Worm (Caenorhabditis elegans) whole organism, mixed stage, embryonic: ENCODE measurements around the gene glna-2.

Source experiments
- ceh-43 ChIP-seq: fragments of 200-800 bp; sonication (Bioruptor generic); optimal IDR thresholded peaks from 2 replicates; lab custom pipeline; 2018; ENCODE audit warnings: mild to moderate bottlenecking, missing genetic modification characterization, moderate library complexity, missing compliant biosample characterization
- elt-3 ChIP-seq: fragments of 150-350 bp; optimal IDR thresholded peaks from 2 replicates; lab custom pipeline; 2014; ENCODE audit warnings: missing biosample characterization, missing genetic modification characterization
- lsy-2 ChIP-seq: fragments of 150-350 bp; optimal IDR thresholded peaks from 2 replicates; lab custom pipeline; 2014; ENCODE audit warnings: missing biosample characterization, missing genetic modification characterization
- zip-8 ChIP-seq: fragments of 150-350 bp; optimal IDR thresholded peaks from 2 replicates; lab custom pipeline; 2014; ENCODE audit warnings: missing biosample characterization, missing genetic modification characterization
- ztf-11 ChIP-seq: fragments of 150-350 bp; optimal IDR thresholded peaks from 2 replicates; lab custom pipeline; 2014; ENCODE audit warnings: missing biosample characterization, missing genetic modification characterization

- TF ChIP-seq elt-3 (tag; lab: Kevin White, UChicago) = no peak
- no peak for TF ChIP-seq lsy-2
- TF ChIP-seq ceh-43 (GFP tag; lab: Kevin White, UChicago) = no peak
- TF ChIP-seq ztf-11 = no peak
- no peak for TF ChIP-seq zip-8 (tag; lab: Kevin White, UChicago)
Measured at ce11 chrII:8052172-8052571, 43.7 kb downstream of the glna-2 start.
